Worm (Caenorhabditis elegans) whole organism, L1 larva: ENCODE results near the gene F55A11.11.

Source experiments
- C04F5.9 ChIP-seq: sonication (generic microtip); optimal IDR thresholded peaks from 2 replicates; lab custom pipeline; 2016; ENCODE audit warnings: missing genetic modification characterization, missing compliant biosample characterization
- C34B4.2 ChIP-seq: sonication (generic microtip); optimal IDR thresholded peaks from 2 replicates; lab custom pipeline; 2017; ENCODE audit warnings: mild to moderate bottlenecking, missing genetic modification characterization, missing compliant biosample characterization
- aly-2 ChIP-seq: fragments of 150-350 bp; optimal IDR thresholded peaks from 2 replicates; lab custom pipeline; 2014; ENCODE audit warnings: missing biosample characterization, missing genetic modification characterization
- ama-1 ChIP-seq: fragments of 150-350 bp; optimal IDR thresholded peaks from 2 replicates; lab custom pipeline; 2014
- blmp-1 ChIP-seq: fragments of 150-350 bp; optimal IDR thresholded peaks from 2 replicates; lab custom pipeline; 2014; ENCODE audit warnings: missing biosample characterization, missing genetic modification characterization
- ceh-8 ChIP-seq: fragments of 200-800 bp; sonication (Bioruptor generic); optimal IDR thresholded peaks from 2 replicates; lab custom pipeline; 2018; ENCODE audit warnings: mild to moderate bottlenecking, missing genetic modification characterization, moderate library complexity, missing compliant biosample characterization
- ceh-88 ChIP-seq: fragments of 200-800 bp; sonication (Bioruptor generic); IDR thresholded peaks from 2 replicates; pipeline ENCODE4 v1.3.6; 2022; ENCODE audit warnings: missing genetic modification characterization, missing compliant biosample characterization
- ceh-90 ChIP-seq: sonication (generic microtip); optimal IDR thresholded peaks from 2 replicates; lab custom pipeline; 2016; ENCODE audit warnings: missing genetic modification characterization, missing compliant biosample characterization
- dsc-1 ChIP-seq: sonication (generic microtip); optimal IDR thresholded peaks from 2 replicates; lab custom pipeline; 2016; ENCODE audit warnings: mild to moderate bottlenecking, missing genetic modification characterization, missing compliant biosample characterization
- efl-1 ChIP-seq, 4 experiments: fragments of 150-350 bp; optimal IDR thresholded peaks in 3 of 4; peaks in 1 of 4; 1 replicate in 1 of 4; 2 replicates in 3 of 4; lab custom pipeline; 2014; ENCODE audit warnings: missing biosample characterization in 2 of 4, missing genetic modification characterization in 2 of 4, missing genetic modification reagents in 2 of 4
- elt-3 ChIP-seq, 6 experiments: fragments of 150-350 bp in 1 of 6; sonication (generic microtip); optimal IDR thresholded peaks; 2 replicates each; lab custom pipeline; 2017 to 2018; ENCODE audit warnings: missing biosample characterization in 6 of 6, missing genetic modification characterization in 6 of 6, inconsistent platforms in 1 of 6
- fkh-4 ChIP-seq: sonication (generic microtip); optimal IDR thresholded peaks from 2 replicates; lab custom pipeline; 2016; ENCODE audit warnings: missing compliant biosample characterization, missing genetic modification characterization, borderline replicate concordance
- fkh-8 ChIP-seq: sonication (generic microtip); optimal IDR thresholded peaks from 2 replicates; lab custom pipeline; 2016; ENCODE audit warnings: mild to moderate bottlenecking, missing genetic modification characterization, missing compliant biosample characterization
- fos-1 ChIP-seq: fragments of 150-350 bp; optimal IDR thresholded peaks from 2 replicates; lab custom pipeline; 2014; ENCODE audit warnings: missing biosample characterization, missing genetic modification characterization
- grh-1 ChIP-seq: fragments of 200-800 bp; sonication (Bioruptor generic); IDR thresholded peaks from 2 replicates; pipeline ENCODE4 v1.3.6; 2022; ENCODE audit warnings: missing genetic modification reagents, missing genetic modification characterization, missing compliant biosample characterization
- hpl-2 ChIP-seq: fragments of 150-350 bp; optimal IDR thresholded peaks from 2 replicates; lab custom pipeline; 2014; ENCODE audit warnings: missing biosample characterization, missing genetic modification reagents, missing genetic modification characterization
- isw-1 ChIP-seq: fragments of 200-800 bp; sonication (Bioruptor generic); IDR thresholded peaks from 2 replicates; pipeline ENCODE4 v1.3.6; 2022; ENCODE audit warnings: missing genetic modification characterization, missing compliant biosample characterization
- jun-1 ChIP-seq: fragments of 150-350 bp; optimal IDR thresholded peaks from 2 replicates; lab custom pipeline; 2014; ENCODE audit warnings: missing biosample characterization, missing genetic modification reagents, missing genetic modification characterization
- lin-35 ChIP-seq, 2 experiments: fragments of 150-350 bp; optimal IDR thresholded peaks; 2 replicates each; lab custom pipeline; 2014; ENCODE audit warnings: missing biosample characterization in 2 of 2, missing genetic modification characterization in 2 of 2, missing genetic modification reagents in 2 of 2
- lir-3 ChIP-seq: sonication (generic microtip); optimal IDR thresholded peaks from 2 replicates; lab custom pipeline; 2016; ENCODE audit warnings: mild to moderate bottlenecking, missing genetic modification characterization, moderate library complexity, missing compliant biosample characterization; ENCODE audit not compliant: poor library complexity
- lsy-2 ChIP-seq, 2 experiments: fragments of 150-350 bp; optimal IDR thresholded peaks; 2 replicates each; lab custom pipeline; 2014; ENCODE audit warnings: missing biosample characterization in 2 of 2, missing genetic modification characterization in 2 of 2
- mdl-1 ChIP-seq, 2 experiments: fragments of 150-350 bp; optimal IDR thresholded peaks; 2 replicates each; lab custom pipeline; 2014 to 2017; ENCODE audit warnings: missing biosample characterization in 2 of 2, missing genetic modification characterization in 2 of 2, inconsistent platforms in 1 of 2
- mep-1 ChIP-seq: fragments of 150-350 bp; optimal IDR thresholded peaks from 2 replicates; lab custom pipeline; 2014; ENCODE audit warnings: missing biosample characterization, missing genetic modification characterization
- nhr-12 ChIP-seq: sonication (generic microtip); optimal IDR thresholded peaks from 2 replicates; lab custom pipeline; 2017; ENCODE audit warnings: missing biosample characterization, missing genetic modification characterization
- nhr-19 ChIP-seq: fragments of 200-800 bp; sonication (Bioruptor generic); conservative IDR thresholded peaks from 2 replicates; pipeline ENCODE4 v1.3.6; 2022; ENCODE audit warnings: missing genetic modification characterization, missing compliant biosample characterization
- nhr-20 ChIP-seq: sonication (generic microtip); optimal IDR thresholded peaks from 2 replicates; lab custom pipeline; 2016; ENCODE audit warnings: mild to moderate bottlenecking, missing genetic modification characterization, missing compliant biosample characterization
- nhr-237 ChIP-seq: fragments of 150-350 bp; optimal IDR thresholded peaks from 2 replicates; lab custom pipeline; 2014; ENCODE audit warnings: missing biosample characterization, missing genetic modification characterization
- nhr-47 ChIP-seq: sonication (generic microtip); optimal IDR thresholded peaks from 2 replicates; lab custom pipeline; 2016; ENCODE audit warnings: mild to moderate bottlenecking, missing genetic modification characterization, moderate library complexity, missing compliant biosample characterization
- nhr-71 ChIP-seq: sonication (generic microtip); optimal IDR thresholded peaks from 2 replicates; lab custom pipeline; 2016; ENCODE audit warnings: mild to moderate bottlenecking, missing genetic modification characterization, moderate library complexity, missing compliant biosample characterization
- nhr-76 ChIP-seq: sonication (generic microtip); optimal IDR thresholded peaks from 2 replicates; lab custom pipeline; 2017; ENCODE audit warnings: missing biosample characterization, missing genetic modification characterization
- nhr-77 ChIP-seq: fragments of 150-350 bp; optimal IDR thresholded peaks from 2 replicates; lab custom pipeline; 2014; ENCODE audit warnings: missing biosample characterization, missing genetic modification characterization
- nhr-85 ChIP-seq: sonication (generic microtip); peaks from one replicate; lab custom pipeline; 2016; ENCODE audit warnings: missing genetic modification characterization, inconsistent platforms, missing compliant biosample characterization
- nhr-90 ChIP-seq: sonication (generic microtip); optimal IDR thresholded peaks from 2 replicates; lab custom pipeline; 2016; ENCODE audit warnings: mild to moderate bottlenecking, missing genetic modification characterization, missing compliant biosample characterization; ENCODE audit not compliant: poor library complexity
- pax-3 ChIP-seq: fragments of 200-800 bp; sonication (Bioruptor generic); optimal IDR thresholded peaks from 2 replicates; lab custom pipeline; 2018; ENCODE audit warnings: mild to moderate bottlenecking, missing genetic modification characterization, moderate library complexity, missing compliant biosample characterization
- snu-23 ChIP-seq: sonication (generic microtip); optimal IDR thresholded peaks from 2 replicates; lab custom pipeline; 2016; ENCODE audit warnings: missing genetic modification characterization, missing compliant biosample characterization
- sox-4 ChIP-seq: sonication (generic microtip); optimal IDR thresholded peaks from 2 replicates; lab custom pipeline; 2016; ENCODE audit warnings: missing genetic modification characterization, missing compliant biosample characterization
- tlp-1 ChIP-seq: fragments of 150-350 bp; optimal IDR thresholded peaks from 2 replicates; lab custom pipeline; 2014; ENCODE audit warnings: missing biosample characterization, missing genetic modification characterization
- unc-30 ChIP-seq: sonication (generic microtip); optimal IDR thresholded peaks from 2 replicates; lab custom pipeline; 2017; ENCODE audit warnings: missing biosample characterization, missing genetic modification characterization
- unc-62 ChIP-seq: fragments of 150-350 bp; optimal IDR thresholded peaks from 2 replicates; lab custom pipeline; 2014; ENCODE audit warnings: missing biosample characterization, missing genetic modification reagents, missing genetic modification characterization
- unc-98 ChIP-seq: fragments of 200-800 bp; sonication (Bioruptor generic); IDR thresholded peaks from 2 replicates; pipeline ENCODE4 v1.3.6; 2022; ENCODE audit warnings: missing genetic modification characterization, missing compliant biosample characterization
- zag-1 ChIP-seq: fragments of 150-350 bp; optimal IDR thresholded peaks from 2 replicates; lab custom pipeline; 2014; ENCODE audit warnings: missing biosample characterization, missing genetic modification characterization
- ztf-4 ChIP-seq: fragments of 150-350 bp; optimal IDR thresholded peaks from 2 replicates; lab custom pipeline; 2014; ENCODE audit warnings: missing biosample characterization, missing genetic modification characterization

The F55A11.11 gene

ce11 chrV:11823978-11824377 lies 41.0 kb downstream of the F55A11.11 start (continued):
- TF ChIP-seq zag-1 (tag; lab: Kevin White, UChicago): no peak
- TF ChIP-seq snu-23 (GFP tag; lab: Kevin White, UChicago): peak; percentile 94
- TF ChIP-seq C04F5.9 (tag; lab: Kevin White, UChicago): peak; percentile 28
- TF ChIP-seq isw-1: no peak
- peak; percentile 97 for TF ChIP-seq nhr-85 (tag; lab: Kevin White, UChicago)
- TF ChIP-seq aly-2: peak; percentile 49
- no peak for TF ChIP-seq nhr-237 (tag; lab: Kevin White, UChicago)
- peak; percentile 90 for TF ChIP-seq nhr-90 (tag; lab: Kevin White, UChicago)
- no peak for TF ChIP-seq C34B4.2 (tag; lab: Kevin White, UChicago)
- no peak for TF ChIP-seq unc-62 (GFP tag; lab: Kevin White, UChicago)

- no peak for TF ChIP-seq ceh-90
- TF ChIP-seq ceh-88 (GFP tag; lab: Robert Waterston, UW): no peak
- TF ChIP-seq jun-1 (tag; lab: Kevin White, UChicago): no peak
- TF ChIP-seq unc-30 (tag; lab: Kevin White, UChicago): no peak
- no peak for TF ChIP-seq nhr-47
- TF ChIP-seq nhr-77: no peak
Measured at ce11 chrV:11825662-11826061, 42.7 kb downstream of the F55A11.11 start, which contains the start of gene D2023.4. Gene D2023.4, minus strand, starts transcription at chrV:11825762.

ce11 chrV:11826967-11827366 lies 44.0 kb downstream of the F55A11.11 start, which contains the start of the genes mpst-1 and D2023.6:
Gene mpst-1, minus strand, starts transcription at chrV:11827067.
Gene D2023.6, plus strand, starts transcription at chrV:11827354.
- no peak for TF ChIP-seq nhr-12 (tag; lab: Kevin White, UChicago)
- TF ChIP-seq aly-2: no peak
- TF ChIP-seq ztf-4 (tag; lab: Kevin White, UChicago): no peak
- no peak for TF ChIP-seq nhr-76 (tag; lab: Kevin White, UChicago)
- no peak for TF ChIP-seq dsc-1 (tag; lab: Kevin White, UChicago)
- no peak for TF ChIP-seq fkh-4 (tag; lab: Kevin White, UChicago)
- TF ChIP-seq fkh-8: no peak
- peak; percentile 5 for TF ChIP-seq nhr-71
- TF ChIP-seq pax-3 (tag; lab: Kevin White, UChicago): no peak
- no peak for TF ChIP-seq ama-1
- TF ChIP-seq lsy-2 (tag; optimal IDR thresholded peaks at IDR 0.05; lab: Kevin White, UChicago): peak in 1 of 2 experiments; percentile 40
- no peak for TF ChIP-seq unc-98 (GFP tag; lab: Robert Waterston, UW)
- no peak for TF ChIP-seq lir-3 (tag; lab: Kevin White, UChicago)
- TF ChIP-seq mdl-1 (tag; optimal IDR thresholded peaks at IDR 0.05; lab: Kevin White, UChicago): no peak
- peak; percentile 18 to 27 for TF ChIP-seq efl-1 (optimal IDR thresholded peaks at IDR 0.05; lab: Kevin White, UChicago)
- peak in 1 of 2 experiments; percentile 3 for TF ChIP-seq efl-1 (GFP tag; optimal IDR thresholded peaks at IDR 0.05 in 1 of 2; lab: Kevin White, UChicago)
- TF ChIP-seq nhr-19 (GFP tag; lab: Robert Waterston, UW): no peak
- TF ChIP-seq ceh-8 (GFP tag; lab: Kevin White, UChicago): no peak
- no peak for TF ChIP-seq tlp-1
- TF ChIP-seq lin-35 (GFP tag; optimal IDR thresholded peaks at IDR 0.05; lab: Kevin White, UChicago): peak in 1 of 2 experiments; percentile 35
- TF ChIP-seq blmp-1 (tag; lab: Kevin White, UChicago): peak; percentile 26
- TF ChIP-seq sox-4 (tag; lab: Kevin White, UChicago): no peak
- TF ChIP-seq snu-23 (GFP tag; lab: Kevin White, UChicago): peak; percentile 6
- no peak for TF ChIP-seq hpl-2 (GFP tag; lab: Kevin White, UChicago)
- TF ChIP-seq mep-1 (tag; lab: Kevin White, UChicago): peak; percentile 42
- TF ChIP-seq fos-1 (tag; lab: Kevin White, UChicago): no peak

- TF ChIP-seq elt-3 (tag; optimal IDR thresholded peaks at IDR 0.05; lab: Kevin White, UChicago) (peak in 1 of 6 experiments; percentile 5), blmp-1 (tag; lab: Kevin White, UChicago) (peak; percentile 14), grh-1 (GFP tag; lab: Robert Waterston, UW) (0 out of 2 replicates have a peak, but pooled peaks have one; percentile 16), nhr-20 (tag; lab: Kevin White, UChicago) (no peak), nhr-19 (GFP tag; lab: Robert Waterston, UW) (no peak)
Measured at ce11 chrV:11829282-11829681, 46.3 kb downstream of the F55A11.11 start, which contains the start of gene col-158. Gene col-158, plus strand, starts transcription at chrV:11829582.
